Fruit fly (Drosophila melanogaster): ENCODE results near the gene Ir94h.

The Ir94h gene

dm6 chr3R:23526069-23526468 is 38.8 kb downstream of the Ir94h start:
- TF ChIP-seq gl (tag; optimal IDR thresholded peaks at IDR 0.05), result no peak
- no peak for TF ChIP-seq rn (GFP tag; IDR thresholded peaks at IDR 0.05)
- no peak for TF ChIP-seq fd96Ca (GFP tag; IDR thresholded peaks at IDR 0.05)
- no peak for TF ChIP-seq CG12605 (GFP tag; IDR thresholded peaks at IDR 0.05)
- no peak for TF ChIP-seq CG14655 (GFP tag; optimal IDR thresholded peaks at IDR 0.05)
- TF ChIP-seq EcR (GFP tag; optimal IDR thresholded peaks at IDR 0.05), result no peak
- TF ChIP-seq CG15710 (tag; optimal IDR thresholded peaks at IDR 0.05), result no peak
- no peak for TF ChIP-seq CG10348 (GFP tag; IDR thresholded peaks at IDR 0.05)
- TF ChIP-seq Ets98B (GFP tag; IDR thresholded peaks at IDR 0.05), result no peak
- no peak for TF ChIP-seq CG8159 (tag; optimal IDR thresholded peaks at IDR 0.05)
- TF ChIP-seq Pif1B (GFP tag; optimal IDR thresholded peaks at IDR 0.05), result no peak
- TF ChIP-seq D1 (tag; optimal IDR thresholded peaks at IDR 0.05), result no peak
- TF ChIP-seq CG4496 (GFP tag; IDR thresholded peaks at IDR 0.05), result no peak
- no peak for TF ChIP-seq CG34367 (tag; optimal IDR thresholded peaks at IDR 0.05)
- no peak for TF ChIP-seq CG8301 (tag; optimal IDR thresholded peaks at IDR 0.05)
- TF ChIP-seq CG17806 (tag; optimal IDR thresholded peaks at IDR 0.05), result no peak
- TF ChIP-seq CG13204 (GFP tag; optimal IDR thresholded peaks at IDR 0.05), result no peak
- TF ChIP-seq CG32121 (GFP tag; IDR thresholded peaks at IDR 0.05), result no peak

dm6 chr3R:23527396-23527795 is 40.1 kb downstream of the Ir94h start:
- TF ChIP-seq Ets98B (GFP tag; IDR thresholded peaks at IDR 0.05) (peak; percentile 69), CG13204 (GFP tag; optimal IDR thresholded peaks at IDR 0.05) (no peak), D1 (tag; optimal IDR thresholded peaks at IDR 0.05) (no peak), CG4496 (GFP tag; IDR thresholded peaks at IDR 0.05) (peak; percentile 29; the same call in 1 of the 3 replicates), rn (GFP tag; IDR thresholded peaks at IDR 0.05) (0 out of 2 replicates have a peak, but pooled peaks have one; percentile 24), CG8159 (tag; optimal IDR thresholded peaks at IDR 0.05) (no peak), CG8301 (tag; optimal IDR thresholded peaks at IDR 0.05) (no peak), CG32121 (GFP tag; IDR thresholded peaks at IDR 0.05) (peak; percentile 59; the same call in 1 of the 2 replicates), CG9948 (tag; optimal IDR thresholded peaks at IDR 0.05) (no peak), Pif1A (GFP tag; optimal IDR thresholded peaks at IDR 0.05) (no peak), Pif1B (GFP tag; optimal IDR thresholded peaks at IDR 0.05) (no peak), Snoo (tag; optimal IDR thresholded peaks at IDR 0.05) (no peak), CG10348 (GFP tag; IDR thresholded peaks at IDR 0.05) (no peak), CG14655 (GFP tag; optimal IDR thresholded peaks at IDR 0.05) (no peak), fd96Ca (GFP tag; IDR thresholded peaks at IDR 0.05) (peak; percentile 48; the same call in 1 of the 3 replicates), CG34367 (tag; optimal IDR thresholded peaks at IDR 0.05) (no peak)

- TF ChIP-seq Pif1A (GFP tag; optimal IDR thresholded peaks at IDR 0.05), result no peak
- TF ChIP-seq CG17806 (tag; optimal IDR thresholded peaks at IDR 0.05), result no peak
- no peak for TF ChIP-seq EcR (GFP tag; optimal IDR thresholded peaks at IDR 0.05)
- 0 out of 3 replicates have a peak, but pooled peaks have one; percentile 17 for TF ChIP-seq CG4496 (GFP tag; IDR thresholded peaks at IDR 0.05)
- 0 out of 3 replicates have a peak, but pooled peaks have one; percentile 20 for TF ChIP-seq fd96Ca (GFP tag; IDR thresholded peaks at IDR 0.05)
- no peak for TF ChIP-seq CG14655 (GFP tag; optimal IDR thresholded peaks at IDR 0.05)
- no peak for TF ChIP-seq gl (tag; optimal IDR thresholded peaks at IDR 0.05)
- TF ChIP-seq D1 (tag; optimal IDR thresholded peaks at IDR 0.05), result no peak
These were observed 43.6 kb downstream of the Ir94h start, which contains the start of gene CG10175 for dm6 chr3R:23530886-23531285. Gene CG10175 (minus strand): TSS chr3R:23530986.

- no peak for TF ChIP-seq rn (GFP tag; IDR thresholded peaks at IDR 0.05)
- TF ChIP-seq CG14655 (GFP tag; optimal IDR thresholded peaks at IDR 0.05), result no peak
- TF ChIP-seq Snoo (tag; optimal IDR thresholded peaks at IDR 0.05), result no peak
- no peak for TF ChIP-seq CG8301 (tag; optimal IDR thresholded peaks at IDR 0.05)
- no peak for TF ChIP-seq Pif1A (GFP tag; optimal IDR thresholded peaks at IDR 0.05)
- TF ChIP-seq CG10348 (GFP tag; IDR thresholded peaks at IDR 0.05), result no peak
These were observed 47.3 kb downstream of the Ir94h start, which contains the start of gene Ugt303B3 for dm6 chr3R:23534609-23535008. Gene Ugt303B3 (minus strand): TSS chr3R:23534767.

- TF ChIP-seq CG34367 (tag; optimal IDR thresholded peaks at IDR 0.05) (no peak), EcR (GFP tag; optimal IDR thresholded peaks at IDR 0.05) (no peak), CG10348 (GFP tag; IDR thresholded peaks at IDR 0.05) (no peak), CG4496 (GFP tag; IDR thresholded peaks at IDR 0.05) (no peak), rn (GFP tag; IDR thresholded peaks at IDR 0.05) (no peak), D1 (tag; optimal IDR thresholded peaks at IDR 0.05) (no peak), Pif1B (GFP tag; optimal IDR thresholded peaks at IDR 0.05) (no peak), CG13204 (GFP tag; optimal IDR thresholded peaks at IDR 0.05) (no peak), CG32121 (GFP tag; IDR thresholded peaks at IDR 0.05) (no peak), Ets98B (GFP tag; IDR thresholded peaks at IDR 0.05) (no peak), CG14655 (GFP tag; optimal IDR thresholded peaks at IDR 0.05) (no peak), CG12605 (GFP tag; IDR thresholded peaks at IDR 0.05) (no peak), CG17806 (tag; optimal IDR thresholded peaks at IDR 0.05) (no peak)
These were observed 49.3 kb downstream of the Ir94h start, which contains the start of gene Ugt303B1 for dm6 chr3R:23536610-23537009. Gene Ugt303B1 (minus strand): TSS chr3R:23536710.

- no peak for TF ChIP-seq CG8159 (tag; optimal IDR thresholded peaks at IDR 0.05)
These were observed 51.4 kb downstream of the Ir94h start, which contains the start of gene Ugt303B2 for dm6 chr3R:23538719-23539145. Gene Ugt303B2 (minus strand): TSS chr3R:23538908.
